Worm (Caenorhabditis elegans): ENCODE results near the gene nhr-105.

The nhr-105 gene

DNA sequence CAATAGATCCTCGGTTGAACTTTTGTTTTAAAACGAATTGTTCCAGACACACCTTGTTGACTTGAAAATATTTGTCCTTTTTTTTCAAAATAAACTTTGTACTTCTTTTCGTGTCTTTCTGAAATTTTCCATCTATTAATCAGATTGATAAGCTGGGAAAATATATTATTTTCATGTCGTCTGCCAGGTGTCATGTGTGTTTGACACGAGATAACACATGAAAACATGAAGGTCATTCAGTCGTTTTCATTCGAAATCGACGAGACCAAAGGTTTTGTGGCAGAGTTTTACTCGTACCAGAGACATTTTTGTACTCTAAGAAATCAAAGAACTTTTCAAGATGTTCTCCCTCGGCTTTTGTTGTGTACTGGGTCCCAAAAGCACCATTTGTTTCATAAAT is 29.3 kb upstream of the nhr-105 start (continued):
- TF ChIP-seq nhr-90 (tag; optimal IDR thresholded peaks at IDR 0.05; ENCODE audit: poor library complexity): peak; percentile 28
- no peak for TF ChIP-seq ama-1 (optimal IDR thresholded peaks at IDR 0.05)
- TF ChIP-seq hpl-2 (GFP tag; optimal IDR thresholded peaks at IDR 0.05): no peak
- TF ChIP-seq fkh-10 (GFP tag; optimal IDR thresholded peaks at IDR 0.05): no peak
- TF ChIP-seq snpc-4 (tag; optimal IDR thresholded peaks at IDR 0.05): no peak
- no peak for TF ChIP-seq tlp-1 (tag; optimal IDR thresholded peaks at IDR 0.05)
- TF ChIP-seq egl-13 (tag; optimal IDR thresholded peaks at IDR 0.05): no peak
- TF ChIP-seq unc-62 (GFP tag; optimal IDR thresholded peaks at IDR 0.05): no peak
- no peak for TF ChIP-seq alr-1 (tag; optimal IDR thresholded peaks at IDR 0.05; ENCODE audit: borderline replicate concordance)
- TF ChIP-seq nhr-28 (tag; optimal IDR thresholded peaks at IDR 0.05): no peak
- TF ChIP-seq elt-3 (tag; optimal IDR thresholded peaks at IDR 0.05): peak in 2 of 6 experiments; percentile 37 to 83
- TF ChIP-seq unc-30 (tag; optimal IDR thresholded peaks at IDR 0.05): no peak
- no peak for TF ChIP-seq hlh-17 (GFP tag; optimal IDR thresholded peaks at IDR 0.05; ENCODE audit: borderline replicate concordance)
- TF ChIP-seq lin-14 (GFP tag; optimal IDR thresholded peaks at IDR 0.05): peak; percentile 60
- TF ChIP-seq nhr-84 (tag; optimal IDR thresholded peaks at IDR 0.05): no peak
- no peak for TF ChIP-seq ztf-4 (tag; optimal IDR thresholded peaks at IDR 0.05)
- no peak for TF ChIP-seq swsn-7 (tag; optimal IDR thresholded peaks at IDR 0.05)
- TF ChIP-seq snu-23 (GFP tag; optimal IDR thresholded peaks at IDR 0.05): peak; percentile 47
- TF ChIP-seq unc-130 (tag; optimal IDR thresholded peaks at IDR 0.05): peak; percentile 43
- peak; percentile 66 for TF ChIP-seq nhr-71 (tag; optimal IDR thresholded peaks at IDR 0.05)
- TF ChIP-seq lin-15B (tag; optimal IDR thresholded peaks at IDR 0.05): no peak
- TF ChIP-seq lin-13 (GFP tag; optimal IDR thresholded peaks at IDR 0.05): no peak
- no peak for TF ChIP-seq grh-1 (GFP tag; IDR thresholded peaks at IDR 0.05)
- TF ChIP-seq ets-5 (GFP tag; IDR thresholded peaks at IDR 0.05): no peak
- peak; percentile 24 for TF ChIP-seq C16A3.4 (tag; optimal IDR thresholded peaks at IDR 0.05)
- no peak for TF ChIP-seq nhr-76 (tag; optimal IDR thresholded peaks at IDR 0.05)
- no peak for TF ChIP-seq C34B4.2 (tag; optimal IDR thresholded peaks at IDR 0.05)
- no peak for TF ChIP-seq ceh-82 (tag; optimal IDR thresholded peaks at IDR 0.05)
- TF ChIP-seq rnt-1 (tag; optimal IDR thresholded peaks at IDR 0.05): no peak
- no peak for TF ChIP-seq ztf-11 (tag; optimal IDR thresholded peaks at IDR 0.05)
- no peak for TF ChIP-seq nhr-47 (tag; optimal IDR thresholded peaks at IDR 0.05)

DNA sequence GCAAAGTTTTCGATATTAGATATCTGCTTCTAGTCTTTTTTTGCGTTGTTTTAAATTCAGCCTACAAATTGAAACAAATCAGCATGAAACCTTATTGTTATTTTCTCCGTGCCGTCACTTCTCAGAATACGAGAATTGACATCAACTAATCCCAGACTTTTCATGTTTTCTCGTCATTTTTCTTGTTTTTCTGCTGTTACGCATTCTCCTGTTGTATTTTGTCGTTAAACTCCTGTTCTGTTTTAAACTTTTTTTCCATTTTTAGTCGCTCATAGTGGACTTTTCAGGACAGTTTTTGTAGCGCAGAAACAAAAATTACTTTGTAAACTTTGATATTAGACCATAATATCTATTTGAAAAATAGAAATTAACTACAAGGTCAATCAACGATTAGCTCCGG is 27.7 kb upstream of the nhr-105 start:
- peak; percentile 56 for TF ChIP-seq nhr-85 (tag)
- no peak for TF ChIP-seq grh-1 (GFP tag; IDR thresholded peaks at IDR 0.05)

DNA sequence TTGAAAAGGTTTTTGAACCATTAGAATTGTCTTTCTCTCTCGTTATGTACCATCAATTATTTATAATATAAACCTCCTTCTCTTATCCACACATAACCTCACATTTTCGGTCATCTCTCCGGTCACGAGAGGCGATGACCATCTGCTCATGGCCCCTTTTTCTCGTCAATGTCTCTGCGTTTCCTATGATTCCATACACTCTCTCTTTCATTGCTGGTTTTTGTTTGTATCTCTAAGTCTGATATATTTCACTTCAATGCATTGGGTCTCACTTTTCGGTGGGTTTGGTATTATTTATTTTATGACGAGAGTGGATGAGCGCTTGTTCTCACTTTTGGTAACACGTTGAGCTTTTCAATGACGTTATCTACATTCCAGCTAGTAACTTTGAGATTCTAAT is 27.0 kb upstream of the nhr-105 start:
- no peak for TF ChIP-seq sup-37 (GFP tag; optimal IDR thresholded peaks at IDR 0.05)
- TF ChIP-seq unc-130 (tag; optimal IDR thresholded peaks at IDR 0.05): peak; percentile 46
- no peak for TF ChIP-seq zip-4 (GFP tag; optimal IDR thresholded peaks at IDR 0.05)
- no peak for TF ChIP-seq pax-3 (tag; optimal IDR thresholded peaks at IDR 0.05)
- TF ChIP-seq F16B12.6 (tag; optimal IDR thresholded peaks at IDR 0.05): no peak
- peak; percentile 72 to 81 for TF ChIP-seq lsy-2 (tag; optimal IDR thresholded peaks at IDR 0.05)
- no peak for TF ChIP-seq Y116A8C.19 (tag; optimal IDR thresholded peaks at IDR 0.05; ENCODE audit: borderline replicate concordance)
- TF ChIP-seq unc-30 (tag; optimal IDR thresholded peaks at IDR 0.05): no peak
- peak; percentile 60 to 66 for TF ChIP-seq efl-1 (optimal IDR thresholded peaks at IDR 0.05)
- peak; percentile 31 to 62 for TF ChIP-seq efl-1 (GFP tag; optimal IDR thresholded peaks at IDR 0.05 in 1 of 2)
- TF ChIP-seq unc-62 (GFP tag; optimal IDR thresholded peaks at IDR 0.05): no peak
- peak; percentile 67 for TF ChIP-seq fos-1 (tag; optimal IDR thresholded peaks at IDR 0.05)
- TF ChIP-seq nhr-20 (tag; optimal IDR thresholded peaks at IDR 0.05): peak; percentile 91
- TF ChIP-seq ceh-8 (GFP tag; optimal IDR thresholded peaks at IDR 0.05): no peak
- peak; percentile 92 for TF ChIP-seq snu-23 (GFP tag; optimal IDR thresholded peaks at IDR 0.05)
- TF ChIP-seq grh-1 (GFP tag; IDR thresholded peaks at IDR 0.05): no peak; the same call in 1 of the 2 replicates
- TF ChIP-seq egl-27 (tag; optimal IDR thresholded peaks at IDR 0.05): peak in 1 of 2 experiments; percentile 29
- TF ChIP-seq blmp-1 (tag; optimal IDR thresholded peaks at IDR 0.05): peak; percentile 51
- TF ChIP-seq nhr-19 (GFP tag; conservative IDR thresholded peaks at IDR 0.05): peak; percentile 74
- TF ChIP-seq alr-1 (tag; optimal IDR thresholded peaks at IDR 0.05; ENCODE audit: borderline replicate concordance): no peak
- peak; percentile 94 for TF ChIP-seq nhr-71 (tag; optimal IDR thresholded peaks at IDR 0.05)
- TF ChIP-seq irx-1 (tag; optimal IDR thresholded peaks at IDR 0.05): peak; percentile 27
- no peak for TF ChIP-seq nhr-76 (tag; optimal IDR thresholded peaks at IDR 0.05)
- TF ChIP-seq vab-15 (tag; optimal IDR thresholded peaks at IDR 0.05): no peak
- no peak for TF ChIP-seq zag-1 (tag; optimal IDR thresholded peaks at IDR 0.05)
- no peak for TF ChIP-seq fkh-10 (GFP tag; optimal IDR thresholded peaks at IDR 0.05)
- TF ChIP-seq pag-3 (tag; optimal IDR thresholded peaks at IDR 0.05; ENCODE audit: borderline replicate concordance, insufficient read depth): no peak
